Worm (Caenorhabditis elegans) whole organism, L4 larva: ENCODE measurements around the gene ZK669.2.

Experiments
- D1046.2 ChIP-seq: fragments of 200-800 bp; sonication (Bioruptor generic); IDR thresholded peaks from 2 replicates; pipeline ENCODE4 v1.3.6; 2022; ENCODE audit warnings: missing genetic modification characterization, missing compliant biosample characterization
- F44E2.7 ChIP-seq: fragments of 200-800 bp; sonication (Bioruptor generic); IDR thresholded peaks from 2 replicates; pipeline ENCODE4 v2.1.2; 2022; ENCODE audit warnings: missing genetic modification characterization, missing compliant biosample characterization
- T20F7.1 ChIP-seq: fragments of 200-800 bp; sonication (Bioruptor generic); optimal IDR thresholded peaks from 2 replicates; lab custom pipeline; 2018; ENCODE audit warnings: mild to moderate bottlenecking, missing genetic modification characterization, missing compliant biosample characterization
- aha-1 ChIP-seq: fragments of 150-350 bp; peaks from one replicate; lab custom pipeline; 2014; ENCODE audit warnings: missing biosample characterization, missing genetic modification characterization
- ceh-32 ChIP-seq: sonication (generic microtip); optimal IDR thresholded peaks from 2 replicates; lab custom pipeline; 2016; ENCODE audit warnings: mild to moderate bottlenecking, missing genetic modification characterization, missing compliant biosample characterization; ENCODE audit not compliant: poor library complexity
- daf-16 ChIP-seq, 3 experiments: sonication (generic microtip); optimal IDR thresholded peaks; 2 replicates each; lab custom pipeline; 2016 to 2017; ENCODE audit warnings: missing genetic modification characterization in 3 of 3, missing genetic modification reagents in 3 of 3, mild to moderate bottlenecking in 2 of 3, missing compliant biosample characterization in 2 of 3, missing biosample characterization in 1 of 3, moderate library complexity in 1 of 3
- dmd-8 ChIP-seq: fragments of 200-800 bp; sonication (Bioruptor generic); IDR thresholded peaks from 2 replicates; pipeline ENCODE4 v1.3.6; 2022; ENCODE audit warnings: missing genetic modification characterization, missing compliant biosample characterization
- dmd-9 ChIP-seq: fragments of 200-800 bp; sonication (Bioruptor generic); IDR thresholded peaks from 2 replicates; pipeline ENCODE4 v1.3.6; 2022; ENCODE audit warnings: missing genetic modification reagents, missing genetic modification characterization, missing compliant biosample characterization
- dve-1 ChIP-seq: sonication (generic microtip); optimal IDR thresholded peaks from 2 replicates; lab custom pipeline; 2017; ENCODE audit warnings: antibody characterized with exemption, mild to moderate bottlenecking, missing genetic modification characterization, missing compliant biosample characterization; ENCODE audit not compliant: insufficient read depth
- egl-43 ChIP-seq: fragments of 200-800 bp; sonication (Bioruptor generic); IDR thresholded peaks from 2 replicates; pipeline ENCODE4 v1.3.6; 2022; ENCODE audit warnings: missing genetic modification reagents, missing genetic modification characterization, missing compliant biosample characterization
- hif-1 ChIP-seq, 2 experiments: sonication (generic microtip); optimal IDR thresholded peaks; 2 replicates each; lab custom pipeline; 2016 to 2017; ENCODE audit warnings: missing compliant biosample characterization in 2 of 2, missing genetic modification characterization in 2 of 2, missing genetic modification reagents in 2 of 2, missing genotype in 2 of 2, mild to moderate bottlenecking in 1 of 2
- hmg-1.1 ChIP-seq: fragments of 200-800 bp; sonication (Bioruptor generic); IDR thresholded peaks from 2 replicates; pipeline ENCODE4 v1.3.6; 2022; ENCODE audit warnings: missing genetic modification reagents, missing genetic modification characterization, missing compliant biosample characterization
- jun-1 ChIP-seq: fragments of 150-350 bp; optimal IDR thresholded peaks from 2 replicates; lab custom pipeline; 2014; ENCODE audit warnings: missing biosample characterization, missing genetic modification reagents, missing genetic modification characterization
- lin-13 ChIP-seq: fragments of 150-350 bp; optimal IDR thresholded peaks from 2 replicates; lab custom pipeline; 2014; ENCODE audit warnings: missing biosample characterization, missing genetic modification reagents, missing genetic modification characterization
- lin-15B ChIP-seq: fragments of 150-350 bp; sonication (generic microtip); optimal IDR thresholded peaks from 3 replicates; lab custom pipeline; 2014; ENCODE audit warnings: missing biosample characterization, missing genetic modification characterization
- lin-38 ChIP-seq: fragments of 200-800 bp; sonication (Bioruptor generic); IDR thresholded peaks from 2 replicates; pipeline ENCODE4 v1.3.6; 2022; ENCODE audit warnings: missing genetic modification reagents, missing genetic modification characterization, missing compliant biosample characterization
- madf-9 ChIP-seq: fragments of 200-800 bp; sonication (Bioruptor generic); conservative IDR thresholded peaks from 2 replicates; pipeline ENCODE4 v1.3.6; 2022; ENCODE audit warnings: missing genetic modification reagents, missing genetic modification characterization, missing compliant biosample characterization
- mes-2 ChIP-seq: sonication (generic microtip); optimal IDR thresholded peaks from 2 replicates; lab custom pipeline; 2016; ENCODE audit warnings: missing genotype, mild to moderate bottlenecking, missing genetic modification characterization, missing compliant biosample characterization; ENCODE audit not compliant: poor library complexity, severe bottlenecking
- mxl-3 ChIP-seq: fragments of 200-800 bp; sonication (Bioruptor generic); optimal IDR thresholded peaks from 2 replicates; lab custom pipeline; 2018; ENCODE audit warnings: mild to moderate bottlenecking, missing genetic modification characterization, missing compliant biosample characterization
- nhr-77 ChIP-seq: fragments of 150-350 bp; optimal IDR thresholded peaks from 2 replicates; lab custom pipeline; 2014; ENCODE audit warnings: missing biosample characterization, missing genetic modification characterization
- pha-4 ChIP-seq, 2 experiments: fragments of 150-350 bp in 1 of 2; fragments of 200-800 bp in 1 of 2; sonication (Bioruptor generic) in 1 of 2; IDR thresholded peaks in 1 of 2; optimal IDR thresholded peaks in 1 of 2; 2 replicates each; pipeline versions ENCODE4 v1.3.6 to Lab custom; 2014 to 2022; ENCODE audit warnings: missing genetic modification characterization in 2 of 2, missing genetic modification reagents in 2 of 2, missing biosample characterization in 1 of 2, missing compliant biosample characterization in 1 of 2
- set-16 ChIP-seq: fragments of 200-800 bp; sonication (Bioruptor generic); IDR thresholded peaks from 2 replicates; pipeline ENCODE4 v1.3.6; 2022; ENCODE audit warnings: missing genetic modification reagents, missing genetic modification characterization, missing compliant biosample characterization
- skn-1 ChIP-seq: fragments of 150-350 bp; optimal IDR thresholded peaks from 2 replicates; lab custom pipeline; 2014; ENCODE audit warnings: missing biosample characterization, missing genetic modification characterization
- snpc-1.2 ChIP-seq: fragments of 200-800 bp; sonication (Bioruptor generic); IDR thresholded peaks from 2 replicates; pipeline ENCODE4 v1.3.6; 2022; ENCODE audit warnings: missing genetic modification reagents, missing genetic modification characterization, missing compliant biosample characterization
- unc-130 ChIP-seq: sonication (generic microtip); optimal IDR thresholded peaks from 2 replicates; lab custom pipeline; 2016; ENCODE audit warnings: missing genetic modification reagents, missing genetic modification characterization, missing compliant biosample characterization
- unc-62 ChIP-seq, 3 experiments: fragments of 150-350 bp in 1 of 3; sonication (generic microtip); optimal IDR thresholded peaks in 2 of 3; peaks in 1 of 3; 1 replicate in 1 of 3; 2 replicates in 2 of 3; lab custom pipeline; 2014 to 2017; ENCODE audit warnings: missing biosample characterization in 3 of 3, missing genetic modification characterization in 3 of 3, missing genetic modification reagents in 3 of 3, missing genotype in 1 of 3

The ZK669.2 gene

ce11 chrII:7974189-7974823 lies 36.3 kb upstream of the ZK669.2 start:
- TF ChIP-seq unc-62 (GFP tag; optimal IDR thresholded peaks at IDR 0.05 in 1 of 2; lab: Kevin White, UChicago) (peak in 1 of 2 experiments; percentile 55), unc-62 (tag; optimal IDR thresholded peaks at IDR 0.05; lab: Kevin White, UChicago) (no peak), madf-9 (no peak), aha-1 (tag; lab: Kevin White, UChicago) (peak; percentile 82)

ce11 chrII:7968393-7968792 lies 30.4 kb upstream of the ZK669.2 start:
- TF ChIP-seq skn-1 (tag; lab: Kevin White, UChicago) = no peak
- TF ChIP-seq T20F7.1 = no peak
- no peak for TF ChIP-seq nhr-77 (tag; lab: Kevin White, UChicago)
- no peak for TF ChIP-seq aha-1 (tag; lab: Kevin White, UChicago)
- no peak for TF ChIP-seq D1046.2 (GFP tag; lab: Robert Waterston, UW)
- TF ChIP-seq ceh-32 (tag; lab: Kevin White, UChicago) = no peak
- no peak for TF ChIP-seq lin-15B (tag; lab: Kevin White, UChicago)
- TF ChIP-seq dmd-8 (GFP tag; lab: Robert Waterston, UW) = no peak
- TF ChIP-seq mes-2 (tag; lab: Kevin White, UChicago) = no peak

DNA sequence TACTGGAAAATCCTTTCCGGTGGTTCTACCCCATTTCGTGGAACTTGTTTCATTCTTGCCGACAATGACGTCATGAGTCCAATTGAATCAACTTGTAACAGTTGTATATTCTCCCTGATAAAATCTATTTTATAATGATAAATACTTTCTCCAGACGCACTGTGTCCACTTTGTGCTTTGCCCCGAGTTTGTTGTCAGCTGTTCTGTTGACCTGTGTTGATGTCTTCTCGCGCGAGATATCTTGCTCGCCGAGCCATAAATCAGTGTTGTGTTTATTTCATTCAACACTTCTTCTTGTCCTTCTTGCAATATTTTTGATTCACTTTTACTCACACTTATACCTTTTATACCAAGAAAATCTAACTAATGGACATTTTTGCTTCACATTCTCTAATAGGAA lies 24.2 kb upstream of the ZK669.2 start:
- no peak for TF ChIP-seq snpc-1.2
- peak in 1 of 2 experiments; percentile 52 for TF ChIP-seq daf-16 (GFP tag; optimal IDR thresholded peaks at IDR 0.05; lab: Kevin White, UChicago)
- no peak for TF ChIP-seq daf-16 (tag; optimal IDR thresholded peaks at IDR 0.05; lab: Kevin White, UChicago)
- TF ChIP-seq aha-1 (tag; lab: Kevin White, UChicago) = peak; percentile 5

ce11 chrII:7958544-7958943 lies 20.6 kb upstream of the ZK669.2 start, which contains the start of gene C04H4.1:
C04H4.1 (plus strand) TSS chrII:7958844.
- no peak for TF ChIP-seq hif-1 (tag; optimal IDR thresholded peaks at IDR 0.05; lab: Kevin White, UChicago)
- TF ChIP-seq hmg-1.1 (GFP tag; lab: Robert Waterston, UW) = no peak
- TF ChIP-seq madf-9 = no peak
- TF ChIP-seq F44E2.7 (GFP tag; lab: Robert Waterston, UW) = no peak
- TF ChIP-seq mxl-3 (GFP tag; lab: Kevin White, UChicago) = no peak
- TF ChIP-seq lin-13 (GFP tag; lab: Kevin White, UChicago) = no peak
- TF ChIP-seq dve-1 = no peak
- TF ChIP-seq dmd-9 (GFP tag; lab: Robert Waterston, UW) = no peak
- TF ChIP-seq set-16 (GFP tag; lab: Robert Waterston, UW) = no peak
- no peak for TF ChIP-seq daf-16 (GFP tag; optimal IDR thresholded peaks at IDR 0.05; lab: Kevin White, UChicago)
- TF ChIP-seq daf-16 (tag; optimal IDR thresholded peaks at IDR 0.05; lab: Kevin White, UChicago) = no peak
- TF ChIP-seq jun-1 = no peak
- TF ChIP-seq, all 104 proteins: peak for 0

- peak; percentile 85 for TF ChIP-seq aha-1 (tag; lab: Kevin White, UChicago)
- no peak for TF ChIP-seq pha-4 (GFP tag; IDR thresholded peaks at IDR 0.05; lab: Robert Waterston, UW)
- TF ChIP-seq pha-4 (tag; optimal IDR thresholded peaks at IDR 0.05; lab: Kevin White, UChicago) = no peak
- TF ChIP-seq unc-130 = no peak
These were observed 17.6 kb upstream of the ZK669.2 start for ce11 chrII:7955548-7955947.

DNA sequence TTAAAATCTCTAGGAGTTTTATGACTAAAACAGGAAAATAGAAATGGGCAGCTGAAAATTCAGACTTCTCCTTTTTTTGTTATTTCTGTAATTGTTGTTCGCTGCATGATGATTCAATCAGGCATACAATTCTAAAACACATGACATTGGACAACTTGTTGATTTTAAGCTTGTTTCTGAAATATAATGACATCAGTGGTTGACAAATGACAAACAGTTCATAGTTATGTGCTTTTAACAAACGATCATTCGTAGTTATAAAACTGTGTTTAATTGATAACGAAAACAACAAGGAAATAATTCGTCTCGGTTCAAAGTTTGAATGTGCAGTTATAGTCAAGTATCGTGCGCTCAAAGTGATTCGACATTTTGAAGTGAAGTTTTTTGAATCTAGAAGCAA lies 10.3 kb upstream of the ZK669.2 start:
- TF ChIP-seq dve-1 (peak; percentile 59), egl-43 (GFP tag; lab: Robert Waterston, UW) (no peak), lin-38 (GFP tag; lab: Robert Waterston, UW) (no peak), daf-16 (GFP tag; optimal IDR thresholded peaks at IDR 0.05; lab: Kevin White, UChicago) (no peak), daf-16 (tag; optimal IDR thresholded peaks at IDR 0.05; lab: Kevin White, UChicago) (peak; percentile 89)
